Worm (Caenorhabditis elegans) whole organism, L2 larva: Measurements from ENCODE around the gene cdc-48.2.

Experiments
- C34F6.9 ChIP-seq: fragments of 150-350 bp; optimal IDR thresholded peaks from 2 replicates; lab custom pipeline; 2014; ENCODE audit warnings: missing biosample characterization, missing genetic modification characterization
- F13H6.1 ChIP-seq: sonication (generic microtip); optimal IDR thresholded peaks from 2 replicates; lab custom pipeline; 2016; ENCODE audit warnings: missing genetic modification characterization, missing compliant biosample characterization
- R02D3.7 ChIP-seq: fragments of 150-350 bp; optimal IDR thresholded peaks from 2 replicates; lab custom pipeline; 2014; ENCODE audit warnings: missing biosample characterization, missing genetic modification characterization
- Y55F3AM.14 ChIP-seq: fragments of 200-800 bp; sonication (Bioruptor generic); optimal IDR thresholded peaks from 2 replicates; lab custom pipeline; 2018; ENCODE audit warnings: mild to moderate bottlenecking, missing genetic modification characterization, missing compliant biosample characterization
- ZK546.5 ChIP-seq: sonication (generic microtip); optimal IDR thresholded peaks from 2 replicates; lab custom pipeline; 2017; ENCODE audit warnings: missing biosample characterization, missing genetic modification characterization
- alr-1 ChIP-seq: fragments of 150-350 bp; optimal IDR thresholded peaks from 2 replicates; lab custom pipeline; 2014; ENCODE audit warnings: missing biosample characterization, missing genetic modification characterization
- aly-2 ChIP-seq: fragments of 150-350 bp; optimal IDR thresholded peaks from 2 replicates; lab custom pipeline; 2014; ENCODE audit warnings: missing biosample characterization, missing genetic modification characterization
- ama-1 ChIP-seq: fragments of 150-350 bp; optimal IDR thresholded peaks from 2 replicates; lab custom pipeline; 2018; ENCODE audit warnings: inconsistent platforms
- blmp-1 ChIP-seq: sonication (generic microtip); optimal IDR thresholded peaks from 2 replicates; lab custom pipeline; 2017; ENCODE audit warnings: missing genetic modification characterization, mild to moderate bottlenecking, missing compliant biosample characterization, antibody characterized with exemption, moderate library complexity; ENCODE audit not compliant: insufficient read depth
- ceh-16 ChIP-seq: fragments of 150-350 bp; optimal IDR thresholded peaks from 2 replicates; lab custom pipeline; 2014; ENCODE audit warnings: missing biosample characterization, missing genetic modification characterization
- ceh-82 ChIP-seq: fragments of 150-350 bp; optimal IDR thresholded peaks from 2 replicates; lab custom pipeline; 2014; ENCODE audit warnings: missing biosample characterization, missing genetic modification characterization
- crh-2 ChIP-seq: sonication (generic microtip); optimal IDR thresholded peaks from 2 replicates; lab custom pipeline; 2017; ENCODE audit warnings: missing biosample characterization, missing genetic modification characterization
- dmd-4 ChIP-seq: sonication (generic microtip); optimal IDR thresholded peaks from 2 replicates; lab custom pipeline; 2017; ENCODE audit warnings: missing biosample characterization, missing genetic modification characterization
- egl-27 ChIP-seq: sonication (generic microtip); optimal IDR thresholded peaks from 3 replicates; lab custom pipeline; 2017; ENCODE audit warnings: missing biosample characterization, missing genetic modification reagents, missing genetic modification characterization
- elt-1 ChIP-seq: fragments of 150-350 bp; optimal IDR thresholded peaks from 2 replicates; lab custom pipeline; 2014; ENCODE audit warnings: missing biosample characterization, missing genetic modification characterization
- elt-3 ChIP-seq: sonication (generic microtip); optimal IDR thresholded peaks from 2 replicates; lab custom pipeline; 2017; ENCODE audit warnings: missing biosample characterization, missing genetic modification characterization
- fos-1 ChIP-seq: fragments of 150-350 bp; optimal IDR thresholded peaks from 2 replicates; lab custom pipeline; 2014; ENCODE audit warnings: missing biosample characterization, missing genetic modification characterization
- gmeb-1 ChIP-seq: fragments of 150-350 bp; optimal IDR thresholded peaks from 2 replicates; lab custom pipeline; 2014; ENCODE audit warnings: missing biosample characterization, missing genetic modification characterization
- lin-11 ChIP-seq: fragments of 150-350 bp; sonication (generic microtip); optimal IDR thresholded peaks from 2 replicates; lab custom pipeline; 2014; ENCODE audit warnings: missing biosample characterization, missing genetic modification characterization, inconsistent platforms, mixed read lengths
- lin-13 ChIP-seq: fragments of 150-350 bp; optimal IDR thresholded peaks from 2 replicates; lab custom pipeline; 2014; ENCODE audit warnings: missing biosample characterization, missing genetic modification reagents, missing genetic modification characterization
- lin-39 ChIP-seq: fragments of 150-350 bp; optimal IDR thresholded peaks from 2 replicates; lab custom pipeline; 2014; ENCODE audit warnings: missing biosample characterization, missing genetic modification reagents, missing genetic modification characterization
- lsy-2 ChIP-seq, 2 experiments: fragments of 150-350 bp in 1 of 2; sonication (generic microtip) in 1 of 2; optimal IDR thresholded peaks; 2 replicates each; lab custom pipeline; 2014 to 2017; ENCODE audit warnings: missing biosample characterization in 2 of 2, missing genetic modification characterization in 2 of 2
- mab-5 ChIP-seq: fragments of 150-350 bp; optimal IDR thresholded peaks from 2 replicates; lab custom pipeline; 2014; ENCODE audit warnings: missing biosample characterization, missing genetic modification characterization
- mbf-1 ChIP-seq: sonication (generic microtip); optimal IDR thresholded peaks from 2 replicates; lab custom pipeline; 2017; ENCODE audit warnings: missing biosample characterization, missing genetic modification characterization
- mdl-1 ChIP-seq, 2 experiments: fragments of 150-350 bp in 1 of 2; sonication (generic microtip) in 1 of 2; optimal IDR thresholded peaks; 2 replicates each; lab custom pipeline; 2017; ENCODE audit warnings: missing biosample characterization in 2 of 2, missing genetic modification characterization in 2 of 2
- nhr-10 ChIP-seq: sonication (generic microtip); optimal IDR thresholded peaks from 2 replicates; lab custom pipeline; 2017; ENCODE audit warnings: missing biosample characterization, missing genetic modification characterization
- nhr-11 ChIP-seq: fragments of 150-350 bp; optimal IDR thresholded peaks from 2 replicates; lab custom pipeline; 2014; ENCODE audit warnings: missing biosample characterization, missing genetic modification characterization
- nhr-12 ChIP-seq: fragments of 150-350 bp; optimal IDR thresholded peaks from 2 replicates; lab custom pipeline; 2014; ENCODE audit warnings: missing biosample characterization, missing genetic modification characterization
- nhr-129 ChIP-seq: fragments of 150-350 bp; optimal IDR thresholded peaks from 2 replicates; lab custom pipeline; 2014; ENCODE audit warnings: missing biosample characterization, missing genetic modification characterization
- nhr-21 ChIP-seq: fragments of 150-350 bp; optimal IDR thresholded peaks from 2 replicates; lab custom pipeline; 2014; ENCODE audit warnings: missing biosample characterization, missing genetic modification characterization
- nhr-23 ChIP-seq: fragments of 150-350 bp; optimal IDR thresholded peaks from 2 replicates; lab custom pipeline; 2014; ENCODE audit warnings: missing biosample characterization, missing genetic modification reagents, missing genetic modification characterization
- nhr-237 ChIP-seq: fragments of 150-350 bp; optimal IDR thresholded peaks from 2 replicates; lab custom pipeline; 2014; ENCODE audit warnings: missing biosample characterization, missing genetic modification characterization
- nhr-25 ChIP-seq: fragments of 150-350 bp; sonication (generic microtip); optimal IDR thresholded peaks from 3 replicates; lab custom pipeline; 2014; ENCODE audit warnings: missing biosample characterization, missing genetic modification characterization
- nhr-6 ChIP-seq: fragments of 150-350 bp; optimal IDR thresholded peaks from 2 replicates; lab custom pipeline; 2014; ENCODE audit warnings: missing biosample characterization, missing genetic modification characterization
- nhr-77 ChIP-seq: fragments of 150-350 bp; optimal IDR thresholded peaks from 2 replicates; lab custom pipeline; 2014; ENCODE audit warnings: missing biosample characterization, missing genetic modification characterization
- peb-1 ChIP-seq: fragments of 150-350 bp; optimal IDR thresholded peaks from 2 replicates; lab custom pipeline; 2014; ENCODE audit warnings: missing biosample characterization, missing genetic modification characterization
- sem-4 ChIP-seq: fragments of 150-350 bp; optimal IDR thresholded peaks from 2 replicates; lab custom pipeline; 2014; ENCODE audit warnings: missing biosample characterization, missing genetic modification reagents, missing genetic modification characterization
- skn-1 ChIP-seq: sonication (generic microtip); optimal IDR thresholded peaks from 2 replicates; lab custom pipeline; 2017; ENCODE audit warnings: missing biosample characterization, missing genetic modification characterization
- sma-3 ChIP-seq: sonication (generic microtip); optimal IDR thresholded peaks from 2 replicates; lab custom pipeline; 2016; ENCODE audit warnings: missing genetic modification reagents, missing genetic modification characterization, missing compliant biosample characterization
- sma-9 ChIP-seq, 2 experiments: fragments of 150-350 bp in 1 of 2; sonication (generic microtip) in 1 of 2; optimal IDR thresholded peaks; 2 replicates each; lab custom pipeline; 2014 to 2016; ENCODE audit warnings: missing genetic modification characterization in 2 of 2, mild to moderate bottlenecking in 1 of 2, missing biosample characterization in 1 of 2, missing compliant biosample characterization in 1 of 2, missing genetic modification reagents in 1 of 2, moderate library complexity in 1 of 2
- snpc-4 ChIP-seq: fragments of 150-350 bp; optimal IDR thresholded peaks from 2 replicates; lab custom pipeline; 2014; ENCODE audit warnings: missing biosample characterization, missing genetic modification characterization
- unc-39 ChIP-seq: fragments of 150-350 bp; optimal IDR thresholded peaks from 2 replicates; lab custom pipeline; 2014; ENCODE audit warnings: missing biosample characterization, missing genetic modification characterization
- unc-55 ChIP-seq: fragments of 150-350 bp; sonication (generic microtip); optimal IDR thresholded peaks from 3 replicates; lab custom pipeline; 2014; ENCODE audit warnings: missing biosample characterization, missing genetic modification reagents, missing genetic modification characterization
- unc-62 ChIP-seq: fragments of 150-350 bp; optimal IDR thresholded peaks from 2 replicates; lab custom pipeline; 2014; ENCODE audit warnings: missing biosample characterization, missing genetic modification reagents, missing genetic modification characterization
- zag-1 ChIP-seq: fragments of 150-350 bp; optimal IDR thresholded peaks from 2 replicates; lab custom pipeline; 2014; ENCODE audit warnings: missing biosample characterization, missing genetic modification characterization
- ztf-1 ChIP-seq: fragments of 200-800 bp; sonication (Bioruptor generic); conservative IDR thresholded peaks from 2 replicates; pipeline ENCODE4 v1.3.6; 2022; ENCODE audit warnings: missing genetic modification characterization, missing compliant biosample characterization
- ztf-11 ChIP-seq: sonication (generic microtip); optimal IDR thresholded peaks from 2 replicates; lab custom pipeline; 2017; ENCODE audit warnings: missing biosample characterization, missing genetic modification characterization
- ztf-4 ChIP-seq: fragments of 150-350 bp; optimal IDR thresholded peaks from 2 replicates; lab custom pipeline; 2014; ENCODE audit warnings: missing biosample characterization, missing genetic modification characterization

The cdc-48.2 gene

ce11 chrII:8141135-8141534, 2.8 kb downstream of the cdc-48.2 start:
- TF ChIP-seq C34F6.9 (tag; lab: Kevin White, UChicago), result no peak
- TF ChIP-seq ceh-16 (tag; lab: Kevin White, UChicago), result no peak
- TF ChIP-seq elt-3 (tag; lab: Kevin White, UChicago), result no peak
- TF ChIP-seq unc-39, result no peak
- TF ChIP-seq skn-1 (tag; lab: Kevin White, UChicago), result no peak
- TF ChIP-seq blmp-1 (tag; lab: Kevin White, UChicago), result no peak
- TF ChIP-seq nhr-6, result no peak
- no peak for TF ChIP-seq nhr-12 (tag; lab: Kevin White, UChicago)
- TF ChIP-seq sem-4, result no peak
- no peak for TF ChIP-seq mbf-1 (tag; lab: Kevin White, UChicago)
- TF ChIP-seq gmeb-1 (tag; lab: Kevin White, UChicago), result no peak
- no peak for TF ChIP-seq unc-55
- no peak for TF ChIP-seq nhr-11 (tag; lab: Kevin White, UChicago)
- TF ChIP-seq sma-9 (GFP tag; optimal IDR thresholded peaks at IDR 0.05; lab: Kevin White, UChicago), result no peak
- TF ChIP-seq sma-9 (tag; optimal IDR thresholded peaks at IDR 0.05; lab: Kevin White, UChicago), result no peak
- TF ChIP-seq ztf-1 (GFP tag; lab: Robert Waterston, UW), result no peak
- TF ChIP-seq, all 48 proteins: peak for 0

- TF ChIP-seq gmeb-1 (tag; lab: Kevin White, UChicago) (peak; percentile 56), ceh-16 (tag; lab: Kevin White, UChicago) (no peak), unc-39 (no peak), lin-13 (GFP tag; lab: Kevin White, UChicago) (peak; percentile 22), dmd-4 (tag; lab: Kevin White, UChicago) (no peak), C34F6.9 (tag; lab: Kevin White, UChicago) (peak; percentile 85), zag-1 (tag; lab: Kevin White, UChicago) (no peak), ztf-11 (tag; lab: Kevin White, UChicago) (no peak), unc-62 (no peak), F13H6.1 (tag; lab: Kevin White, UChicago) (no peak), lin-11 (no peak), nhr-77 (tag; lab: Kevin White, UChicago) (no peak), nhr-12 (tag; lab: Kevin White, UChicago) (no peak), mab-5 (no peak), ZK546.5 (tag; lab: Kevin White, UChicago) (no peak), egl-27 (tag; lab: Kevin White, UChicago) (no peak), ceh-82 (tag; lab: Kevin White, UChicago) (no peak), nhr-23 (tag; lab: Kevin White, UChicago) (no peak), skn-1 (tag; lab: Kevin White, UChicago) (peak; percentile 6), sma-3 (GFP tag; lab: Kevin White, UChicago) (peak; percentile 43), blmp-1 (tag; lab: Kevin White, UChicago) (no peak), nhr-11 (tag; lab: Kevin White, UChicago) (no peak), nhr-10 (no peak), ztf-1 (GFP tag; lab: Robert Waterston, UW) (no peak), nhr-237 (tag; lab: Kevin White, UChicago) (no peak), nhr-21 (no peak), ztf-4 (tag; lab: Kevin White, UChicago) (no peak), elt-3 (tag; lab: Kevin White, UChicago) (no peak), peb-1 (tag; lab: Kevin White, UChicago) (no peak), ama-1 (lab: Kevin White, UChicago) (no peak), mbf-1 (tag; lab: Kevin White, UChicago) (no peak), snpc-4 (tag; lab: Kevin White, UChicago) (no peak), lin-39 (no peak), nhr-6 (no peak), mdl-1 (tag; optimal IDR thresholded peaks at IDR 0.05; lab: Kevin White, UChicago) (no peak), alr-1 (tag; lab: Kevin White, UChicago) (no peak), aly-2 (tag; lab: Kevin White, UChicago) (no peak), sem-4 (no peak), R02D3.7 (no peak), sma-9 (GFP tag; optimal IDR thresholded peaks at IDR 0.05; lab: Kevin White, UChicago) (no peak), sma-9 (tag; optimal IDR thresholded peaks at IDR 0.05; lab: Kevin White, UChicago) (no peak), nhr-25 (tag; lab: Kevin White, UChicago) (no peak), elt-1 (no peak), nhr-129 (tag; lab: Kevin White, UChicago) (peak; percentile 69), Y55F3AM.14 (GFP tag; lab: Kevin White, UChicago) (no peak), unc-55 (peak; percentile 85), lsy-2 (tag; optimal IDR thresholded peaks at IDR 0.05; lab: Kevin White, UChicago) (peak; percentile 65 to 97), fos-1 (tag; lab: Kevin White, UChicago) (peak; percentile 42), crh-2 (tag; lab: Kevin White, UChicago) (peak; percentile 58)
- TF ChIP-seq, all 48 proteins: peak for 10
Observed at ce11 chrII:8143278-8143931, 5.1 kb downstream of the cdc-48.2 start, which contains the start of the genes ints-11 and rpl-10. Gene ints-11 (minus strand): TSS chrII:8143478. Gene rpl-10 (plus strand): TSS chrII:8143881.
